Worm (Caenorhabditis elegans): ENCODE data around the gene F37A4.5.

The F37A4.5 gene

DNA sequence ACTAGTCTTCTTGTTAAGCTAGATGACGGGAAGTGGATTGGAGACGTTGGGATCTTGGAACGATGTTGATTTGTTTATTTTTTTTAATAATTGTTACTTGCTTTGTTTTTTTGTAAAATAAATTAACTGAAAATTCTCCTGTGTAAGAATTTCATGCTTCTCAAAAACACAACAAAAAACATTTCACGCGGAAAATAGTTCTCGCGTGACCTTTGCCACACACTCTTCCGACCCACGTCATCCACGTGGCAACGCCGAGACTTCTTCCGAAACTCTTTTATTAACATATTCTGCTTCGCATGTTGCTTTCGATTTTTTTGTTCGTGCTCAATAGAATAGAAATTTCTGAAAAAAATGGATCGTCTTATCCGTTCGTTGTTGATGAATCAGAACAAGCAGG lies at the start of gene F37A4.5:
F37A4.5 (plus strand) TSS at position 301 of the 400 bp plus-strand sequence.
- TF ChIP-seq cog-1 (tag; optimal IDR thresholded peaks at IDR 0.05) (no peak), ref-1 (GFP tag; conservative IDR thresholded peaks at IDR 0.05) (no peak), med-1 (GFP tag; optimal IDR thresholded peaks at IDR 0.05; ENCODE audit: insufficient read depth) (no peak), ztf-23 (GFP tag; IDR thresholded peaks at IDR 0.05) (no peak), klf-2 (GFP tag; conservative IDR thresholded peaks at IDR 0.05) (no peak), ztf-29 (GFP tag; IDR thresholded peaks at IDR 0.05) (no peak), tab-1 (GFP tag; IDR thresholded peaks at IDR 0.05) (no peak), flt-1 (GFP tag; IDR thresholded peaks at IDR 0.05) (no peak), T22C8.4 (GFP tag; IDR thresholded peaks at IDR 0.05) (no peak)

DNA sequence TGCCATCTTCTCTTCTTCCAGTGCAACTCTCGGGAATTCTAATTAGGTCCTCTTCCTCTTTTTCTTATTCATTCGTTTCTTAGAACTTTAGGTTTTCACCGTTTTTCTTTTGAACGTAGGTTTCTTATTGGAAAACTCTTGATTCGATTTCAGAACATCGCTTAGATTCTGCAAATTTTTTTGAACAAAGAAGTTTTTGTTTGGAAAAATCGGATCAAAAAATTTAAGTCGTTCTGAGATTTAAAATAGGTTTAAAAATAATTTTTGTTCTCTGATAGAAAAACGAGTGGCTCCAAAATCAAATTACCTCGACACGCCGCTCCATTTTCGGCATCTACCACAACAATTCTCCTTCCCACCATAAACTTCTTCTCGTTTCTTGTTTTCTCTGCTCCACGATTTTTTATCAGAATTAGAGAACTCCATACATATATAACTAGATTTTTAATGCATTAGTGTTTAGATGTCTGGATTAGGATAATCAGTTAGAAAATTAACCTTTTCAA lies 40.9 kb upstream of the F37A4.5 start:
- no peak for TF ChIP-seq T22C8.4 (GFP tag; IDR thresholded peaks at IDR 0.05)
- no peak for TF ChIP-seq ref-1 (GFP tag; conservative IDR thresholded peaks at IDR 0.05)
- no peak for TF ChIP-seq cog-1 (tag; optimal IDR thresholded peaks at IDR 0.05)
- no peak for TF ChIP-seq med-1 (GFP tag; optimal IDR thresholded peaks at IDR 0.05; ENCODE audit: insufficient read depth)
- TF ChIP-seq flt-1 (GFP tag; IDR thresholded peaks at IDR 0.05): no peak
- no peak for TF ChIP-seq ztf-29 (GFP tag; IDR thresholded peaks at IDR 0.05)
- TF ChIP-seq ztf-23 (GFP tag; IDR thresholded peaks at IDR 0.05): no peak
- no peak for TF ChIP-seq tab-1 (GFP tag; IDR thresholded peaks at IDR 0.05)
- no peak for TF ChIP-seq klf-2 (GFP tag; conservative IDR thresholded peaks at IDR 0.05)

DNA sequence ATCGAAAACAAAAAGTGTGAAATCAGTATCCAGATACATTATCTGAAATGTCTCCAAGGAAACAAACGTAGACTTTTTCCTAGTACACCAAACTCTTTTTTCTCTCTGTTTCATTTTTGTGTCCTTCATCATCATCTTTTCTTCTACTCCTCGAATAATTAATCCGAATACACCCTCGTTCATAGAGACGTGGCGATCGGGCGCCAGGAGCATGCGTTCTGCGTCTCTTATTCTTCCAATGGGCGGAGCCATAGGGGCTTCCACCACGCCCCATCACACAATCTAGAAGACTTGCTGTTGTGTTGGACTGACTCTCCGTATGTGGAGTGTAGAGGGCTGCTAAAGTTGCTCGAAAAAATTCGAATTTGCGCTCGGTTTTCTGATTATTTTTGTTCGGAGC lies 36.2 kb upstream of the F37A4.5 start, which contains the start of gene rbf-1:
rbf-1 (plus strand) TSS at position 301 of the 400 bp plus-strand sequence.
- no peak for TF ChIP-seq klf-2 (GFP tag; conservative IDR thresholded peaks at IDR 0.05)

DNA sequence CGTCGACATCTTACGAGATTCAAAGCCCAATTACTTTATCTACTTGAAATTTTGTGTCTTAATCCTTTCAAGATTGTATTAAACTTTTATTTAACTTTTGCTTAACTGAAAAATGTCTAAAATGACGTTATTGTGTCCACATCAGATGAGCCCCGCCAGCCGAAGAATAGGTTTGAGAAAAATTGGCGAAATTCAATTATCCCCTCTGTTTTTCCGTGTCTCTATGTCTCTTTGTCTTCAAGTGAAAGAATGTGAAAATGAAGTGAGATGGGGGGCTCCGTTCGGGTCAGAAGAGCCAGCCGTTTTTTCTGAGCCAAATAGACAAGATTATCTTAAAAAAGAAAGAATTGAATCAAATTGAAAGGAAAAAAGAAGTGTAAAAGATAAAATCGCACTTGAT lies 34.4 kb upstream of the F37A4.5 start:
- TF ChIP-seq T22C8.4 (GFP tag; IDR thresholded peaks at IDR 0.05) (no peak), ref-1 (GFP tag; conservative IDR thresholded peaks at IDR 0.05) (no peak), cog-1 (tag; optimal IDR thresholded peaks at IDR 0.05) (no peak), flt-1 (GFP tag; IDR thresholded peaks at IDR 0.05) (no peak), ztf-23 (GFP tag; IDR thresholded peaks at IDR 0.05) (no peak), tab-1 (GFP tag; IDR thresholded peaks at IDR 0.05) (no peak)

DNA sequence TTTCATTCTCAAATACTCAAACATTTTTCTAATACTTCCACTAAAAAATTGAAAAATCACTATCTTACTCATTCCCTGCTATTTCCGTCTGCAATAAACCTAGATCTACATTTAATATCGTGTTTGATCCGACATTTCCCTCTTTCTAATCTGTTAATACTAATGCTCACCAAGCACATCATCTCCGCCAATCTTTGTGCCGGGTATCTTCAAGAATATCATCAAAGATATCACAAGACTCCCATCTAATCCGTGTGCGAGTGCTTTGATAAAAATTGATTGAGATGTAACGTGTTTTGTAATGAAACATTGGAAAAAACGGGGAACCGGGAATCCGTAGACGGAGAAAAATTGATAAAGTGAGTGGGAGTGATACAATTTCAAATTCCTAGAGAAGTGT lies 32.4 kb upstream of the F37A4.5 start:
- TF ChIP-seq ztf-23 (GFP tag; IDR thresholded peaks at IDR 0.05): no peak
- no peak for TF ChIP-seq T22C8.4 (GFP tag; IDR thresholded peaks at IDR 0.05)
- TF ChIP-seq ref-1 (GFP tag; conservative IDR thresholded peaks at IDR 0.05): no peak
- TF ChIP-seq ztf-29 (GFP tag; IDR thresholded peaks at IDR 0.05): no peak
- no peak for TF ChIP-seq tab-1 (GFP tag; IDR thresholded peaks at IDR 0.05)
- no peak for TF ChIP-seq cog-1 (tag; optimal IDR thresholded peaks at IDR 0.05)
- TF ChIP-seq med-1 (GFP tag; optimal IDR thresholded peaks at IDR 0.05; ENCODE audit: insufficient read depth): no peak
- no peak for TF ChIP-seq flt-1 (GFP tag; IDR thresholded peaks at IDR 0.05)
- no peak for TF ChIP-seq klf-2 (GFP tag; conservative IDR thresholded peaks at IDR 0.05)

DNA sequence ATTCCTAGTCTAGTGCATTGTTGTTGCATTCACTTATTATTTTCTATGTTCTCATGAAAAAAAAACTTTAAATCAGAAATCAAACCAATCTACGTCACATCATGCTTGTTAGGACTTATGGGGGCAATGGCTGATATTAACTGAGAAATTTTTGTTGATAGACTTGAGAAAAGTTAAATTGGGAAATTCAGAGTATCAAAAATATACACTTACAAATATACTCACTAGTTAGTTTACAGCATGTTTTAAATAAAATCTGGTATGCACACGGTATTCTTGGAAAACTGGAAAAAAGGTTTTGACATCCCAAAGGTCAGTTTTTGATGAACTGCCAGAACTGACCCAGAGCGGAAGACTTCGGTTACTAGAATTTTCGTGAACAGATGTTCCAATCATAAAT lies 30.7 kb upstream of the F37A4.5 start:
- TF ChIP-seq ztf-23 (GFP tag; IDR thresholded peaks at IDR 0.05) (no peak), cog-1 (tag; optimal IDR thresholded peaks at IDR 0.05) (no peak), ztf-29 (GFP tag; IDR thresholded peaks at IDR 0.05) (no peak), ref-1 (GFP tag; conservative IDR thresholded peaks at IDR 0.05) (no peak), flt-1 (GFP tag; IDR thresholded peaks at IDR 0.05) (no peak), T22C8.4 (GFP tag; IDR thresholded peaks at IDR 0.05) (no peak), klf-2 (GFP tag; conservative IDR thresholded peaks at IDR 0.05) (no peak), tab-1 (GFP tag; IDR thresholded peaks at IDR 0.05) (no peak), med-1 (GFP tag; optimal IDR thresholded peaks at IDR 0.05; ENCODE audit: insufficient read depth) (no peak)

DNA sequence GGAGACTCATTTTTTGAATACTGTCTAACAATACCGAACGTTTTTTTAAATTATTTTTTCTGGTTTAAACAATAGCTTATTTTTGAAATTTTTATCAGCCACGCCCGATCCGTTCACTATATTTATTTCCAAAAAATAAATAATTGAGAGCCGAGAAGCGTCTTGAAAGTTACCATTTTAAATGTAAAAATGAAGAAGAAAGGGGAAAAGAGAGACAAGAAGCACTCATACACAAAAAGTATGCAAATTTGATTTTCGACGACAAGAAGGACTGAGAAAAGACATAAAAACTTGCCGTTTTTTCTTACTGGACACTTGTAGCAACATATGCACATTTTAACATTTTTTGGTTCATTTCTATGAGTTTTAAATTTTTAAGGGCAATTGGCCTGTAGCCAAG lies 29.9 kb upstream of the F37A4.5 start:
- TF ChIP-seq klf-2 (GFP tag; conservative IDR thresholded peaks at IDR 0.05) (no peak), ref-1 (GFP tag; conservative IDR thresholded peaks at IDR 0.05) (no peak), ztf-23 (GFP tag; IDR thresholded peaks at IDR 0.05) (no peak), tab-1 (GFP tag; IDR thresholded peaks at IDR 0.05) (no peak), flt-1 (GFP tag; IDR thresholded peaks at IDR 0.05) (no peak), T22C8.4 (GFP tag; IDR thresholded peaks at IDR 0.05) (no peak), med-1 (GFP tag; optimal IDR thresholded peaks at IDR 0.05; ENCODE audit: insufficient read depth) (no peak), cog-1 (tag; optimal IDR thresholded peaks at IDR 0.05) (no peak), ztf-29 (GFP tag; IDR thresholded peaks at IDR 0.05) (no peak)

DNA sequence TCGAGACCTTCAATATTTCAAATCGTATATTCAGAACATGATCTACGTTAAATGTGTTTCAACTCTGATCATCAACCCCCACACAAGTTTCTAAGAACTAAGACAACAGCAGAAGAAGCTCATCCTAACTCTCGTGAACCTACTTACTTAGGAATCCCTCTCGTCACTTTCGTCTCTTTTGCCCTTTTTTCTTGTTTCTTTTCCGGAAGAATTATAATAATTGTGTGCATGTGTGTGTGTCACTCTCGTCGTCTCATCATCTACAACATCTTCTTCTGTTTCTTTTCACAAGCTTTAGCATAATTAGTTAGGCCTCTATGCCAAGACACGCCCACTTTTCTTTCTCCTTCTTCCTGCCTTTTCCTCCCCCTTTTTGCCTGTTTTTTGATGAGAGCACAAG lies 21.2 kb upstream of the F37A4.5 start:
- no peak for TF ChIP-seq ztf-29 (GFP tag; IDR thresholded peaks at IDR 0.05)
- TF ChIP-seq klf-2 (GFP tag; conservative IDR thresholded peaks at IDR 0.05): no peak
- no peak for TF ChIP-seq med-1 (GFP tag; optimal IDR thresholded peaks at IDR 0.05; ENCODE audit: insufficient read depth)
- TF ChIP-seq tab-1 (GFP tag; IDR thresholded peaks at IDR 0.05): no peak
- TF ChIP-seq cog-1 (tag; optimal IDR thresholded peaks at IDR 0.05): no peak
- TF ChIP-seq T22C8.4 (GFP tag; IDR thresholded peaks at IDR 0.05): no peak
- no peak for TF ChIP-seq flt-1 (GFP tag; IDR thresholded peaks at IDR 0.05)
- TF ChIP-seq ztf-23 (GFP tag; IDR thresholded peaks at IDR 0.05): no peak
- no peak for TF ChIP-seq ref-1 (GFP tag; conservative IDR thresholded peaks at IDR 0.05)

DNA sequence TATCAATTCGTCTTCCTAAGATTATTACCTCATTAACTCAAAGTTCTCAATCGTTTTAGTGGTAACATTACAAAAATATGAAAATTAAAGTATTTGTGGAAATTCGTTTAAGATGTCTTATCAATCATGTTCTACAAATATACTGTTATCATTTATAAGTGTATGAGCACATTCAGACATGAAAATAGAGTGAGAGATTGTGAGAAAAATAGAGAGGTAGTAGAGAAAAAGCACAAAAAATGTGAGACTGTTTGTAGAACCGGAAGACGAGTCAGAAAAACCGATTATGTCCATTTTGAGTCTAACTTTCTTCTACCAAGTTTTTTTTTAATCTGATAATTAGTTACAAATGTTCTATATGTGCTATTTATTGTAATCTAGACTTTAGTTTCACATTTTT lies 18.4 kb upstream of the F37A4.5 start:
- TF ChIP-seq ztf-29 (GFP tag; IDR thresholded peaks at IDR 0.05) (no peak), ref-1 (GFP tag; conservative IDR thresholded peaks at IDR 0.05) (no peak), flt-1 (GFP tag; IDR thresholded peaks at IDR 0.05) (no peak), med-1 (GFP tag; optimal IDR thresholded peaks at IDR 0.05; ENCODE audit: insufficient read depth) (no peak), T22C8.4 (GFP tag; IDR thresholded peaks at IDR 0.05) (no peak), cog-1 (tag; optimal IDR thresholded peaks at IDR 0.05) (no peak), klf-2 (GFP tag; conservative IDR thresholded peaks at IDR 0.05) (no peak), tab-1 (GFP tag; IDR thresholded peaks at IDR 0.05) (no peak), ztf-23 (GFP tag; IDR thresholded peaks at IDR 0.05) (no peak)

DNA sequence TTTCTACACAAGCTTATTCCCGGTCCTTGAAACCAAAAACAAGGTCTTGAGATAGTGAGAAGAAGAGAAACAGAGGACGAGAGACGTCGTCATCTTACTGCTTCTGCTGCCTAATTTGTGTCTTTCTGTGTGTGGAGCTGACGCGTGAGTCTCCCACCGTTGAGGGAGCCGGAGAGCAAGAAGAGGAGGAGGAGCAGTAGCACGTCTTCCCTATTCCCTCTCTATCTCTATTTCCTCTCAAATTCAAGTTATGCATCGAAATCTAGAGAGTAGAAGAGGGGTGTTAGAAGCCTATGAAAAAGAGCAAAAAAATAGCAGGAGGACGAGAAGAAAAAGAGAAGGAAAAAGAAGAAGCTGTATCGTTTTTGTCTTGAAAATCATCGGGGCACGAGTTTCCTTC lies 16.5 kb upstream of the F37A4.5 start:
- TF ChIP-seq flt-1 (GFP tag; IDR thresholded peaks at IDR 0.05): no peak
- no peak for TF ChIP-seq ztf-23 (GFP tag; IDR thresholded peaks at IDR 0.05)
- TF ChIP-seq cog-1 (tag; optimal IDR thresholded peaks at IDR 0.05): no peak

Data from whole organism, midembryonic.